Worm (Caenorhabditis elegans) whole organism, midembryonic: ENCODE data around the gene vps-15.

ENCODE experiments used
- flt-1 ChIP-seq: fragments of 200-800 bp; sonication (Bioruptor generic); IDR thresholded peaks from 2 replicates; pipeline ENCODE4 v1.3.6; 2022; ENCODE audit warnings: missing genetic modification characterization, missing compliant biosample characterization
- tab-1 ChIP-seq: fragments of 200-800 bp; sonication (Bioruptor generic); IDR thresholded peaks from 2 replicates; pipeline ENCODE4 v1.3.6; 2022; ENCODE audit warnings: missing genetic modification characterization, missing compliant biosample characterization
- ztf-23 ChIP-seq: fragments of 200-800 bp; sonication (Bioruptor generic); IDR thresholded peaks from 2 replicates; pipeline ENCODE4 v1.3.6; 2022; ENCODE audit warnings: missing genetic modification reagents, missing genetic modification characterization, missing compliant biosample characterization

ce11 chrII:11928752-11929151, 13.1 kb upstream of the vps-15 start:
- no peak for TF ChIP-seq flt-1
- TF ChIP-seq ztf-23: no peak
- TF ChIP-seq tab-1: no peak
